Worm (Caenorhabditis elegans): ENCODE measurements around the gene srz-54.

ce11 chrV:16951504-16951903 lies 29.0 kb upstream of the srz-54 start, which contains the start of gene clec-238:
- TF ChIP-seq nhr-76 (tag; optimal IDR thresholded peaks at IDR 0.05) (no peak), unc-62 (GFP tag; optimal IDR thresholded peaks at IDR 0.05) (no peak), lsy-12 (tag; optimal IDR thresholded peaks at IDR 0.05) (no peak), unc-39 (tag; optimal IDR thresholded peaks at IDR 0.05) (no peak), daf-12 (tag; optimal IDR thresholded peaks at IDR 0.05) (no peak), ceh-28 (tag; optimal IDR thresholded peaks at IDR 0.05) (no peak), nhr-11 (tag; optimal IDR thresholded peaks at IDR 0.05) (no peak), nhr-237 (tag; optimal IDR thresholded peaks at IDR 0.05) (no peak), nhr-67 (tag; optimal IDR thresholded peaks at IDR 0.05) (no peak), R02D3.7 (tag; optimal IDR thresholded peaks at IDR 0.05) (no peak)
